Fruit fly (Drosophila melanogaster) whole organism, prepupa: ENCODE measurements around the gene kek5.

ENCODE experiments used
- CG10669 ChIP-seq: fragments of 200-800 bp; sonication (Bioruptor generic); optimal IDR thresholded peaks from 3 replicates; lab custom pipeline; 2018; ENCODE audit warnings: missing biosample characterization, mild to moderate bottlenecking, missing genetic modification characterization, moderate library complexity
- CG11294 ChIP-seq: fragments of 200-800 bp; sonication (Bioruptor generic); IDR thresholded peaks from 2 replicates; pipeline ENCODE4 v1.3.6; 2022; ENCODE audit warnings: missing biosample characterization, missing genetic modification characterization
- CG11762 ChIP-seq: fragments of 200-800 bp; sonication (Bioruptor generic); optimal IDR thresholded peaks from 3 replicates; lab custom pipeline; 2016; ENCODE audit warnings: missing biosample characterization, missing genetic modification characterization; ENCODE audit not compliant: insufficient read depth
- CG15336 ChIP-seq: fragments of 200-800 bp; sonication (Bioruptor generic); IDR thresholded peaks from 2 replicates; pipeline ENCODE4 v1.3.6; 2022; ENCODE audit warnings: missing biosample characterization, missing genetic modification characterization
- CG16779 ChIP-seq: fragments of 200-800 bp; sonication (Bioruptor generic); optimal IDR thresholded peaks from 3 replicates; lab custom pipeline; 2017; ENCODE audit warnings: missing biosample characterization, mild to moderate bottlenecking, missing genetic modification characterization
- CG31627 ChIP-seq: fragments of 200-800 bp; sonication (Bioruptor generic); optimal IDR thresholded peaks from 3 replicates; lab custom pipeline; 2016; ENCODE audit warnings: missing biosample characterization, missing genetic modification characterization
- CG34406 ChIP-seq: fragments of 200-800 bp; sonication (Bioruptor generic); optimal IDR thresholded peaks from 3 replicates; lab custom pipeline; 2016; ENCODE audit warnings: missing biosample characterization, missing genetic modification characterization
- CG6276 ChIP-seq: fragments of 200-800 bp; sonication (Bioruptor generic); optimal IDR thresholded peaks from 2 replicates; lab custom pipeline; 2017; ENCODE audit warnings: missing biosample characterization, mild to moderate bottlenecking, missing genetic modification characterization
- CG6808 ChIP-seq: fragments of 200-800 bp; sonication (Bioruptor generic); optimal IDR thresholded peaks from 3 replicates; lab custom pipeline; 2017; ENCODE audit warnings: missing biosample characterization, missing genetic modification characterization, mild to moderate bottlenecking, moderate library complexity, missing genetic modification reagents
- CG8119 ChIP-seq: fragments of 200-800 bp; sonication (Bioruptor generic); IDR thresholded peaks from 3 replicates; pipeline ENCODE4 v1.3.6; 2022; ENCODE audit warnings: missing biosample characterization, missing genetic modification characterization
- CG8319 ChIP-seq: fragments of 200-800 bp; sonication (Bioruptor generic); optimal IDR thresholded peaks from 3 replicates; lab custom pipeline; 2016; ENCODE audit warnings: missing biosample characterization, missing genetic modification characterization
- CG9139 ChIP-seq: fragments of 200-800 bp; sonication (Bioruptor generic); optimal IDR thresholded peaks from 3 replicates; lab custom pipeline; 2017; ENCODE audit warnings: missing biosample characterization, mild to moderate bottlenecking, missing genetic modification characterization
- Eip78C ChIP-seq: fragments of 200-800 bp; sonication (Bioruptor generic); peaks from one replicate; lab custom pipeline; 2016; ENCODE audit warnings: missing biosample characterization, missing genetic modification characterization
- Eip93F ChIP-seq: fragments of 200-800 bp; sonication (Bioruptor generic); optimal IDR thresholded peaks from 2 replicates; lab custom pipeline; 2016; ENCODE audit warnings: missing biosample characterization, mild to moderate bottlenecking, missing genetic modification characterization
- Ets21C ChIP-seq: fragments of 200-800 bp; sonication (Bioruptor generic); optimal IDR thresholded peaks from 3 replicates; lab custom pipeline; 2016; ENCODE audit warnings: missing biosample characterization, missing genetic modification characterization
- Ets96B ChIP-seq: fragments of 200-800 bp; optimal IDR thresholded peaks from 2 replicates; lab custom pipeline; 2019; ENCODE audit warnings: missing biosample characterization, mild to moderate bottlenecking, missing genetic modification characterization, moderate library complexity
- Gug ChIP-seq: fragments of 200-800 bp; sonication (Bioruptor generic); IDR thresholded peaks from 2 replicates; pipeline ENCODE4 v1.3.6; 2022; ENCODE audit warnings: missing biosample characterization, missing genetic modification characterization
- Hr38 ChIP-seq: sonication (Bioruptor generic); optimal IDR thresholded peaks from 2 replicates; lab custom pipeline; 2016; ENCODE audit warnings: missing biosample characterization, missing genetic modification characterization
- Hr39 ChIP-seq: fragments of 200-800 bp; sonication (Bioruptor generic); optimal IDR thresholded peaks from 2 replicates; lab custom pipeline; 2016; ENCODE audit warnings: missing biosample characterization, missing genetic modification characterization
- Lpt ChIP-seq: fragments of 200-800 bp; sonication (Bioruptor generic); optimal IDR thresholded peaks from 3 replicates; lab custom pipeline; 2016; ENCODE audit warnings: missing biosample characterization, missing genetic modification characterization
- Met ChIP-seq: fragments of 200-800 bp; sonication (Bioruptor generic); optimal IDR thresholded peaks from 3 replicates; lab custom pipeline; 2016; ENCODE audit warnings: missing biosample characterization, missing genetic modification characterization
- Smox ChIP-seq: fragments of 200-800 bp; sonication (Bioruptor generic); optimal IDR thresholded peaks from 3 replicates; lab custom pipeline; 2016; ENCODE audit warnings: missing biosample characterization, missing genetic modification characterization
- Sox102F ChIP-seq: fragments of 200-800 bp; sonication (Bioruptor generic); optimal IDR thresholded peaks from 2 replicates; lab custom pipeline; 2016; ENCODE audit warnings: missing biosample characterization, mild to moderate bottlenecking, missing genetic modification characterization
- Sox15 ChIP-seq: fragments of 200-800 bp; sonication (Bioruptor generic); optimal IDR thresholded peaks from 3 replicates; lab custom pipeline; 2016; ENCODE audit warnings: missing biosample characterization, missing genetic modification characterization
- achi ChIP-seq: fragments of 200-800 bp; sonication (Bioruptor generic); optimal IDR thresholded peaks from 3 replicates; lab custom pipeline; 2016; ENCODE audit warnings: missing biosample characterization, missing genetic modification characterization
- cyc ChIP-seq: fragments of 200-800 bp; sonication (Bioruptor generic); optimal IDR thresholded peaks from 3 replicates; lab custom pipeline; 2016; ENCODE audit warnings: missing biosample characterization, missing genetic modification characterization
- dac ChIP-seq: fragments of 200-800 bp; sonication (Bioruptor generic); optimal IDR thresholded peaks from 2 replicates; lab custom pipeline; 2017; ENCODE audit warnings: missing biosample characterization, mild to moderate bottlenecking, missing genetic modification characterization
- dsx ChIP-seq: fragments of 200-800 bp; optimal IDR thresholded peaks from 3 replicates; lab custom pipeline; 2019; ENCODE audit warnings: missing biosample characterization, mild to moderate bottlenecking, missing genetic modification characterization, moderate library complexity; ENCODE audit not compliant: poor library complexity, severe bottlenecking
- eg ChIP-seq: fragments of 200-800 bp; sonication (Bioruptor generic); IDR thresholded peaks from 3 replicates; pipeline ENCODE4 v1.3.6; 2022; ENCODE audit warnings: missing biosample characterization, missing genetic modification characterization
- esn ChIP-seq: fragments of 200-800 bp; sonication (Bioruptor generic); optimal IDR thresholded peaks from 2 replicates; lab custom pipeline; 2016; ENCODE audit warnings: missing biosample characterization, mild to moderate bottlenecking, missing genetic modification characterization, moderate library complexity
- fd59A ChIP-seq: fragments of 200-800 bp; sonication (Bioruptor generic); optimal IDR thresholded peaks from 2 replicates; lab custom pipeline; 2017; ENCODE audit warnings: missing biosample characterization, mild to moderate bottlenecking, missing genetic modification characterization, missing genetic modification reagents
- fd85E ChIP-seq: fragments of 200-800 bp; sonication (Bioruptor generic); optimal IDR thresholded peaks from 3 replicates; lab custom pipeline; 2016; ENCODE audit warnings: missing biosample characterization, missing genetic modification characterization
- fkh ChIP-seq: fragments of 200-800 bp; sonication (Bioruptor generic); optimal IDR thresholded peaks from 3 replicates; lab custom pipeline; 2017; ENCODE audit warnings: missing biosample characterization, mild to moderate bottlenecking, missing genetic modification characterization, moderate library complexity
- lz ChIP-seq: fragments of 200-800 bp; sonication (Bioruptor generic); optimal IDR thresholded peaks from 3 replicates; lab custom pipeline; 2016; ENCODE audit warnings: missing biosample characterization, missing genetic modification characterization
- net ChIP-seq: fragments of 200-800 bp; sonication (Bioruptor generic); optimal IDR thresholded peaks from 3 replicates; lab custom pipeline; 2016; ENCODE audit warnings: missing biosample characterization, missing genetic modification characterization
- pdm3 ChIP-seq: fragments of 200-800 bp; sonication (Bioruptor generic); optimal IDR thresholded peaks from 3 replicates; lab custom pipeline; 2016; ENCODE audit warnings: missing biosample characterization, missing genetic modification characterization
- salr ChIP-seq, 2 experiments: fragments of 200-800 bp; sonication (Bioruptor generic); optimal IDR thresholded peaks; 3 replicates each; lab custom pipeline; 2016 to 2018; ENCODE audit warnings: missing biosample characterization in 2 of 2, missing genetic modification characterization in 2 of 2, mild to moderate bottlenecking in 1 of 2
- spab ChIP-seq: fragments of 200-800 bp; sonication (Bioruptor generic); optimal IDR thresholded peaks from 2 replicates; lab custom pipeline; 2017; ENCODE audit warnings: missing biosample characterization, mild to moderate bottlenecking, missing genetic modification characterization, missing genetic modification reagents
- topi ChIP-seq: fragments of 200-800 bp; sonication (Bioruptor generic); optimal IDR thresholded peaks from 3 replicates; lab custom pipeline; 2016; ENCODE audit warnings: missing biosample characterization, missing genetic modification characterization
- vri ChIP-seq: fragments of 200-800 bp; sonication (Bioruptor generic); optimal IDR thresholded peaks from 3 replicates; lab custom pipeline; 2016; ENCODE audit warnings: missing biosample characterization, mild to moderate bottlenecking, missing genetic modification characterization

kek5 gene

DNA sequence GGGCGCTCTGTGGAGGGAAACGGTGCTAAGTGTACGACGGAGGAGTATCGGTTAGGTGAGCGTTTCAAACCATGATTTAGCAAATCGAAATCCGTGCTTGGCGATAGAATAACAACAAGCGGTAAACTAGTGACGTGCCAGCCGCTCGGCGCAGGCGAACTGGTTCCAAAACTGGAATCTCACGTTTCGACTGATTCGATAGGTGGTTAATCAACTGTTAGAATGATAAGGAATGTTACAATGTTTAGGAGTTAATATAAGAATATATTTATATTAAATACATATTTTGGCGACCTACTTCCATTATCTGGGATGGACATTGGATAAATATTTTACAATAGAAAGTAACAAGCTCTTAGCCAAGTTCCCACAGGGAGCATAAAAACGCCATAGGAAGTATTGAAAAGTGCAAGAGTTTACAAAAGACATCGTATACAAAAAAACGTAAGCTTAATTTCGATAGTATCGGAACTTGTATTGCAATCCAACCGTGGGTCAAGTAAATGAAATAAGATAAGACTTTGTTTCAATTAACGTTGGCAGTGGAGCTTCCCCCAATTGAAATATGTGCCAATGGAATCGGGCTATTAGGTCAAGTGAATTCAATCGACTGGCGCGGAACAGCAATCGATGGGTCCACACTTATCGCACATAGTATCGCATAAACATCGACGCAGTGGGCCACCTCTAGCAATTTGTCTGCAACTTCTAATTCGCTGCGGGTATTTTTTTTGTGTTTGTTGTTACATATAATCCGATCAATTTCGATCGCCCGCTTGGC, 142.0 kb downstream of the kek5 start, which contains the start of the genes ksh, CG14200 and Pfrx:
ksh (minus strand) TSS at position 163 of the 781 bp plus-strand sequence.
CG14200 (plus strand) TSS at position 676 of the 781 bp plus-strand sequence.
Pfrx (plus strand) TSS at position 676 of the 781 bp plus-strand sequence.
- no peak for TF ChIP-seq Met (GFP tag; lab: Kevin White, UChicago)
- TF ChIP-seq dac (GFP tag; lab: Kevin White, UChicago): no peak
- peak; percentile 5 for TF ChIP-seq lz (GFP tag; lab: Kevin White, UChicago)
- TF ChIP-seq vri (GFP tag; lab: Kevin White, UChicago): no peak
- TF ChIP-seq fkh: no peak
- TF ChIP-seq topi: peak; percentile 5
- no peak for TF ChIP-seq CG6808 (GFP tag; lab: Kevin White, UChicago)
- no peak for TF ChIP-seq esn (GFP tag; lab: Kevin White, UChicago)
- no peak for TF ChIP-seq salr (GFP tag; optimal IDR thresholded peaks at IDR 0.05; lab: Kevin White, UChicago)
- no peak for TF ChIP-seq achi (GFP tag; lab: Kevin White, UChicago)
- no peak for TF ChIP-seq CG15336
- TF ChIP-seq CG31627 (GFP tag; lab: Kevin White, UChicago): peak; percentile 24
- TF ChIP-seq pdm3 (GFP tag; lab: Kevin White, UChicago): no peak
- no peak for TF ChIP-seq CG8319
- TF ChIP-seq Lpt (GFP tag; lab: Kevin White, UChicago): no peak
- no peak for TF ChIP-seq Sox15 (GFP tag; lab: Kevin White, UChicago)
- TF ChIP-seq fd59A (GFP tag; lab: Kevin White, UChicago): no peak
- TF ChIP-seq dsx: peak; percentile 67
- no peak for TF ChIP-seq CG11294 (GFP tag; lab: Robert Waterston, UW)
- no peak for TF ChIP-seq spab (GFP tag; lab: Kevin White, UChicago)
- no peak for TF ChIP-seq net (GFP tag; lab: Kevin White, UChicago)
- no peak for TF ChIP-seq CG34406
- no peak for TF ChIP-seq Smox
- TF ChIP-seq Eip78C: peak; percentile 49
- peak; percentile 12 for TF ChIP-seq cyc (GFP tag; lab: Kevin White, UChicago)
- no peak for TF ChIP-seq CG9139 (GFP tag; lab: Kevin White, UChicago)
- no peak for TF ChIP-seq Ets21C (GFP tag; lab: Kevin White, UChicago)
- TF ChIP-seq CG8119 (GFP tag; lab: Robert Waterston, UW): no peak
- peak; percentile 34 for TF ChIP-seq Hr39 (GFP tag; lab: Kevin White, UChicago)
- no peak for TF ChIP-seq fd85E (GFP tag; lab: Kevin White, UChicago)
- no peak for TF ChIP-seq CG10669 (GFP tag; lab: Kevin White, UChicago)
- TF ChIP-seq Ets96B (tag; lab: Kevin White, UChicago): no peak
- no peak for TF ChIP-seq CG6276
- TF ChIP-seq Eip93F (GFP tag; lab: Kevin White, UChicago): no peak
- no peak for TF ChIP-seq CG11762 (GFP tag; lab: Kevin White, UChicago)
- TF ChIP-seq Sox102F (GFP tag; lab: Kevin White, UChicago): no peak
- no peak for TF ChIP-seq CG16779
- no peak for TF ChIP-seq Hr38
- TF ChIP-seq Gug (GFP tag; lab: Robert Waterston, UW): no peak
- TF ChIP-seq eg (GFP tag; lab: Robert Waterston, UW): 0 out of 3 replicates have a peak, but pooled peaks have one; percentile 24
